Fruit fly (Drosophila melanogaster) whole organism, embryonic: Measurements from ENCODE around the gene Tnpo-SR.

Experiments used
- Antp ChIP-seq: fragments of 200-800 bp; sonication (Bioruptor generic); optimal IDR thresholded peaks from 3 replicates; lab custom pipeline; 2016; ENCODE audit warnings: missing biosample characterization, missing genetic modification characterization
- Blimp-1 ChIP-seq: fragments of 200-800 bp; sonication (Bioruptor generic); optimal IDR thresholded peaks from 3 replicates; lab custom pipeline; 2018; ENCODE audit warnings: missing biosample characterization, missing genetic modification characterization, mild to moderate bottlenecking, moderate library complexity, missing genetic modification reagents
- CG10321 ChIP-seq: fragments of 200-800 bp; sonication (Bioruptor generic); IDR thresholded peaks from 2 replicates; pipeline ENCODE4 v1.3.6; 2022; ENCODE audit warnings: missing biosample characterization, missing genetic modification characterization
- CG10565 ChIP-seq: fragments of 200-800 bp; sonication (Bioruptor generic); optimal IDR thresholded peaks from 3 replicates; lab custom pipeline; 2016; ENCODE audit warnings: missing biosample characterization, mild to moderate bottlenecking, missing genetic modification characterization
- CG11696 ChIP-seq: fragments of 200-800 bp; sonication (Bioruptor generic); IDR thresholded peaks from 2 replicates; pipeline ENCODE4 v1.3.6; 2022; ENCODE audit warnings: missing biosample characterization, missing genetic modification characterization
- CG1233 ChIP-seq: fragments of 200-800 bp; sonication (Bioruptor generic); optimal IDR thresholded peaks from 4 replicates; lab custom pipeline; 2018; ENCODE audit warnings: missing biosample characterization, mild to moderate bottlenecking, missing genetic modification characterization
- CG12769 ChIP-seq: fragments of 200-800 bp; sonication (Bioruptor generic); optimal IDR thresholded peaks from 2 replicates; lab custom pipeline; 2019; ENCODE audit warnings: missing biosample characterization, mild to moderate bottlenecking, missing genetic modification characterization, moderate library complexity
- CG13775 ChIP-seq: fragments of 200-800 bp; sonication (Bioruptor generic); optimal IDR thresholded peaks from 3 replicates; lab custom pipeline; 2017; ENCODE audit warnings: missing biosample characterization, mild to moderate bottlenecking, missing genetic modification characterization
- CG13894 ChIP-seq: fragments of 200-800 bp; sonication (Bioruptor generic); optimal IDR thresholded peaks from 3 replicates; lab custom pipeline; 2018; ENCODE audit warnings: missing biosample characterization, mild to moderate bottlenecking, missing genetic modification characterization, moderate library complexity
- CG14014 ChIP-seq: fragments of 200-800 bp; sonication (Bioruptor generic); IDR thresholded peaks from 2 replicates; pipeline ENCODE4 v1.3.6; 2022; ENCODE audit warnings: missing biosample characterization, missing genetic modification characterization
- CG14860 ChIP-seq: fragments of 200-800 bp; sonication (Bioruptor generic); IDR thresholded peaks from 3 replicates; pipeline ENCODE4 v1.3.6; 2022; ENCODE audit warnings: missing biosample characterization, missing genetic modification characterization; ENCODE audit not compliant: partially characterized antibody
- CG15011 ChIP-seq: fragments of 200-800 bp; sonication (Bioruptor generic); optimal IDR thresholded peaks from 3 replicates; lab custom pipeline; 2018; ENCODE audit warnings: missing biosample characterization, mild to moderate bottlenecking, missing genetic modification characterization
- CG17802 ChIP-seq: fragments of 200-800 bp; sonication (Bioruptor generic); optimal IDR thresholded peaks from 2 replicates; lab custom pipeline; 2018; ENCODE audit warnings: missing biosample characterization, mild to moderate bottlenecking, missing genetic modification characterization, moderate library complexity
- CG17912 ChIP-seq: fragments of 200-800 bp; sonication (Bioruptor generic); optimal IDR thresholded peaks from 2 replicates; lab custom pipeline; 2018; ENCODE audit warnings: missing biosample characterization, mild to moderate bottlenecking, missing genetic modification characterization
- CG32532 ChIP-seq: fragments of 200-800 bp; sonication (Bioruptor generic); IDR thresholded peaks from 2 replicates; pipeline ENCODE4 v1.3.6; 2022; ENCODE audit warnings: missing biosample characterization, missing genetic modification characterization
- CG3281 ChIP-seq: fragments of 200-800 bp; sonication (Bioruptor generic); optimal IDR thresholded peaks from 3 replicates; lab custom pipeline; 2017; ENCODE audit warnings: missing biosample characterization, mild to moderate bottlenecking, missing genetic modification characterization
- CG3847 ChIP-seq: fragments of 200-800 bp; sonication (Bioruptor generic); IDR thresholded peaks from 2 replicates; pipeline ENCODE4 v1.3.6; 2022; ENCODE audit warnings: missing biosample characterization, missing genetic modification characterization
- CG3995 ChIP-seq: fragments of 200-800 bp; sonication (Bioruptor generic); optimal IDR thresholded peaks from 3 replicates; lab custom pipeline; 2016; ENCODE audit warnings: missing biosample characterization, missing genetic modification characterization
- CG6175 ChIP-seq: fragments of 200-800 bp; sonication (Bioruptor generic); IDR thresholded peaks from 3 replicates; pipeline ENCODE4 v1.3.6; 2022; ENCODE audit warnings: missing biosample characterization, missing genetic modification characterization
- CG7963 ChIP-seq: fragments of 200-800 bp; sonication (Bioruptor generic); IDR thresholded peaks from 3 replicates; pipeline ENCODE4 v1.3.6; 2022; ENCODE audit warnings: missing biosample characterization, missing genetic modification characterization; ENCODE audit not compliant: partially characterized antibody
- CG8290 ChIP-seq, 3 experiments: fragments of 200-800 bp; sonication (Bioruptor generic); optimal IDR thresholded peaks; 2 replicates each; lab custom pipeline; 2016 to 2019; ENCODE audit warnings: missing biosample characterization in 3 of 3, missing genetic modification characterization in 3 of 3, mild to moderate bottlenecking in 2 of 3, moderate library complexity in 1 of 3
- Dbx ChIP-seq: fragments of 200-800 bp; sonication (Bioruptor generic); IDR thresholded peaks from 3 replicates; pipeline ENCODE4 v1.3.6; 2022; ENCODE audit warnings: missing biosample characterization, missing genetic modification characterization
- Fer3 ChIP-seq: fragments of 200-800 bp; sonication (Bioruptor generic); optimal IDR thresholded peaks from 2 replicates; lab custom pipeline; 2018; ENCODE audit warnings: missing biosample characterization, mild to moderate bottlenecking, missing genetic modification characterization, moderate library complexity
- H15 ChIP-seq: fragments of 200-800 bp; sonication (Bioruptor generic); IDR thresholded peaks from 3 replicates; pipeline ENCODE4 v1.3.6; 2022; ENCODE audit warnings: missing biosample characterization, missing genetic modification characterization
- HmgZ ChIP-seq: fragments of 200-800 bp; sonication (Bioruptor generic); optimal IDR thresholded peaks from 2 replicates; lab custom pipeline; 2018; ENCODE audit warnings: missing biosample characterization, mild to moderate bottlenecking, missing genetic modification characterization
- NFAT ChIP-seq: fragments of 200-800 bp; sonication (Bioruptor generic); IDR thresholded peaks from 2 replicates; pipeline ENCODE4 v1.3.6; 2022; ENCODE audit warnings: missing biosample characterization, missing genetic modification characterization
- Rfx ChIP-seq: fragments of 200-800 bp; sonication (Bioruptor generic); IDR thresholded peaks from 2 replicates; pipeline ENCODE4 v1.3.6; 2022; ENCODE audit warnings: missing biosample characterization, missing genetic modification characterization
- Sox100B ChIP-seq: fragments of 200-800 bp; sonication (Bioruptor generic); optimal IDR thresholded peaks from 3 replicates; lab custom pipeline; 2018; ENCODE audit warnings: missing biosample characterization, mild to moderate bottlenecking, missing genetic modification characterization
- Sry-β ChIP-seq: fragments of 200-800 bp; sonication (Bioruptor generic); optimal IDR thresholded peaks from 2 replicates; lab custom pipeline; 2018; ENCODE audit warnings: missing biosample characterization, mild to moderate bottlenecking, missing genetic modification characterization, moderate library complexity
- Tbp ChIP-seq: fragments of >200 bp; optimal IDR thresholded peaks from 2 replicates; lab custom pipeline; 2018; ENCODE audit warnings: missing biosample characterization, missing genetic modification characterization
- Usf ChIP-seq: fragments of 200-800 bp; sonication (Bioruptor generic); optimal IDR thresholded peaks from 2 replicates; lab custom pipeline; 2017; ENCODE audit warnings: missing genotype, missing biosample characterization, missing genetic modification characterization
- Xrp1 ChIP-seq: fragments of 200-800 bp; sonication (Bioruptor generic); IDR thresholded peaks from 2 replicates; pipeline ENCODE4 v1.3.6; 2022; ENCODE audit warnings: missing biosample characterization, missing genetic modification characterization
- chinmo ChIP-seq: fragments of 200-800 bp; sonication (Bioruptor generic); IDR thresholded peaks from 4 replicates; pipeline ENCODE4 v1.3.6; 2022; ENCODE audit warnings: missing biosample characterization, missing genetic modification characterization; ENCODE audit not compliant: partially characterized antibody
- ci ChIP-seq: fragments of 200-800 bp; sonication (Bioruptor generic); IDR thresholded peaks from 3 replicates; pipeline ENCODE4 v1.3.6; 2022; ENCODE audit warnings: missing biosample characterization, missing genetic modification characterization
- crol ChIP-seq: fragments of 200-800 bp; sonication (Bioruptor generic); IDR thresholded peaks from 2 replicates; pipeline ENCODE4 v1.3.6; 2022; ENCODE audit warnings: missing biosample characterization, missing genetic modification characterization
- da ChIP-seq: fragments of 200-800 bp; sonication (Bioruptor generic); optimal IDR thresholded peaks from 2 replicates; lab custom pipeline; 2016; ENCODE audit warnings: missing biosample characterization, missing genetic modification characterization
- gce ChIP-seq: fragments of 200-800 bp; sonication (Bioruptor generic); IDR thresholded peaks from 3 replicates; pipeline ENCODE4 v1.3.6; 2022; ENCODE audit warnings: missing biosample characterization, missing genetic modification characterization
- grau ChIP-seq: fragments of 200-800 bp; optimal IDR thresholded peaks from 3 replicates; lab custom pipeline; 2019; ENCODE audit warnings: missing biosample characterization, mild to moderate bottlenecking, missing genetic modification characterization, moderate library complexity
- mirr ChIP-seq: fragments of 200-800 bp; sonication (Bioruptor generic); optimal IDR thresholded peaks from 3 replicates; lab custom pipeline; 2018; ENCODE audit warnings: missing biosample characterization, mild to moderate bottlenecking, missing genetic modification characterization
- nau ChIP-seq: fragments of 200-800 bp; sonication (Bioruptor generic); optimal IDR thresholded peaks from 3 replicates; lab custom pipeline; 2017; ENCODE audit warnings: missing biosample characterization, mild to moderate bottlenecking, missing genetic modification characterization, missing genetic modification reagents
- pan ChIP-seq, 4 experiments: fragments of >200 bp in 3 of 4; fragments of 200-800 bp in 1 of 4; sonication (Bioruptor generic) in 1 of 4; optimal IDR thresholded peaks in 3 of 4; IDR thresholded peaks in 1 of 4; 2 replicates each; pipeline versions ENCODE4 v1.3.6 to Lab custom; 2017 to 2022; ENCODE audit warnings: missing biosample characterization in 2 of 4, missing genetic modification characterization in 2 of 4, mixed read lengths in 1 of 4
- rib ChIP-seq: fragments of 200-800 bp; sonication (Bioruptor generic); IDR thresholded peaks from 2 replicates; pipeline ENCODE4 v1.3.6; 2022; ENCODE audit warnings: missing biosample characterization, missing genetic modification characterization
- row ChIP-seq: fragments of 200-800 bp; sonication (Bioruptor generic); IDR thresholded peaks from 3 replicates; pipeline ENCODE4 v1.3.6; 2022; ENCODE audit warnings: missing biosample characterization, missing genetic modification characterization
- sd ChIP-seq: fragments of 200-800 bp; sonication (Bioruptor generic); optimal IDR thresholded peaks from 3 replicates; lab custom pipeline; 2018; ENCODE audit warnings: missing biosample characterization, mild to moderate bottlenecking, missing genetic modification characterization, moderate library complexity
- sr ChIP-seq: fragments of 200-800 bp; sonication (Bioruptor generic); IDR thresholded peaks from 3 replicates; pipeline ENCODE4 v1.3.6; 2022; ENCODE audit warnings: missing biosample characterization, missing genetic modification characterization
- unpg ChIP-seq: fragments of 200-800 bp; sonication (Bioruptor generic); optimal IDR thresholded peaks from 3 replicates; lab custom pipeline; 2018; ENCODE audit warnings: missing biosample characterization, mild to moderate bottlenecking, missing genetic modification characterization, moderate library complexity
- usp ChIP-seq: fragments of >200 bp; optimal IDR thresholded peaks from 2 replicates; lab custom pipeline; 2017; ENCODE audit warnings: missing biosample characterization, missing genetic modification characterization
- wdn ChIP-seq: fragments of 200-800 bp; sonication (Bioruptor generic); IDR thresholded peaks from 2 replicates; pipeline ENCODE4 v1.3.6; 2022; ENCODE audit warnings: missing biosample characterization, missing genetic modification characterization
- yki ChIP-seq: fragments of >200 bp; optimal IDR thresholded peaks from 3 replicates; lab custom pipeline; 2018
- z ChIP-seq: fragments of 200-800 bp; sonication (Bioruptor generic); IDR thresholded peaks from 3 replicates; pipeline ENCODE4 v1.3.6; 2022; ENCODE audit warnings: missing biosample characterization, missing genetic modification characterization

The Tnpo-SR gene

DNA sequence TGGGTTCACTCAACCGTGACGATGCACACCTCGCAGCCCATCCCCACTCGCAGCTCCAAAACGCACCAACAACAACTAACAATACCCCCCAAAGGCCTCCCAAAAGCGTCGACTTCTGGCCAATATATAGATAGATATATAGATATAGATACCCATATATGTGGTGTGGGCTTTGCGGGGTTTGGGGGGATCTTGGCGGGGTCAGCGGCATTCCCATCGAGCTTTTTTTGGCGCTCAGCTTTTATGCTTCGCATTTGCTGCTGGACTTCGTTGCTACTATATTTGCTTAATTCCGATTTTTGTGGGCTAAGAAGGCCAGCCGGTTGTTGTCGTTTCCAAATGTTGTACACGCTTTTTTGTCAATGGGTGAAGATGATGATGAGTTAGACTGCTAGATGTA is 32.4 kb upstream of the Tnpo-SR start:
- TF ChIP-seq Fer3 (tag; lab: Kevin White, UChicago) (no peak), grau (tag; lab: Kevin White, UChicago) (no peak), NFAT (GFP tag; lab: Robert Waterston, UW) (0 out of 2 replicates have a peak, but pooled peaks have one; percentile 4), pan (optimal IDR thresholded peaks at IDR 0.05; lab: Kevin White, UChicago) (no peak), pan (GFP tag; optimal IDR thresholded peaks at IDR 0.05 in 1 of 2, IDR thresholded peaks at IDR 0.05 in 1 of 2) (no peak), yki (lab: Kevin White, UChicago) (no peak), sr (0 out of 3 replicates have a peak, but pooled peaks have one; percentile 3), CG3995 (GFP tag; lab: Kevin White, UChicago) (no peak), Antp (no peak), CG10565 (GFP tag; lab: Kevin White, UChicago) (no peak), CG17912 (GFP tag; lab: Kevin White, UChicago) (no peak), CG11696 (GFP tag; lab: Robert Waterston, UW) (no peak), CG17802 (tag; lab: Kevin White, UChicago) (no peak), Usf (GFP tag; lab: Kevin White, UChicago) (no peak), CG15011 (GFP tag; lab: Kevin White, UChicago) (no peak), usp (no peak), Sry-β (no peak), sd (tag; lab: Kevin White, UChicago) (peak; percentile 92), CG7963 (GFP tag; lab: Robert Waterston, UW) (0 out of 3 replicates have a peak, but pooled peaks have one; percentile 10), Dbx (GFP tag; lab: Robert Waterston, UW) (0 out of 3 replicates have a peak, but pooled peaks have one; percentile 6), crol (GFP tag; lab: Robert Waterston, UW) (peak; percentile 69), Tbp (GFP tag; lab: Kevin White, UChicago) (no peak), rib (GFP tag; lab: Robert Waterston, UW) (peak; percentile 74; the same call in 1 of the 2 replicates), CG14860 (GFP tag; lab: Robert Waterston, UW) (no peak), CG8290 (GFP tag; optimal IDR thresholded peaks at IDR 0.05; lab: Kevin White, UChicago) (no peak), CG8290 (tag; optimal IDR thresholded peaks at IDR 0.05; lab: Kevin White, UChicago) (peak in 1 of 2 experiments; percentile 2), CG14014 (GFP tag; lab: Robert Waterston, UW) (no peak), CG12769 (peak; percentile 87), ci (GFP tag; lab: Robert Waterston, UW) (0 out of 3 replicates have a peak, but pooled peaks have one; percentile 33), CG13775 (GFP tag; lab: Kevin White, UChicago) (no peak), Xrp1 (no peak), CG13894 (peak; percentile 97), mirr (GFP tag; lab: Kevin White, UChicago) (peak; percentile 38), nau (no peak), wdn (GFP tag; lab: Robert Waterston, UW) (peak; percentile 4; the same call in 1 of the 2 replicates), z (peak; percentile 41; the same call in 1 of the 3 replicates), row (GFP tag; lab: Robert Waterston, UW) (0 out of 3 replicates have a peak, but pooled peaks have one; percentile 7), Sox100B (GFP tag; lab: Kevin White, UChicago) (no peak), CG3847 (0 out of 2 replicates have a peak, but pooled peaks have one; percentile 21), CG10321 (GFP tag; lab: Robert Waterston, UW) (no peak), Blimp-1 (GFP tag; lab: Kevin White, UChicago) (no peak), HmgZ (tag; lab: Kevin White, UChicago) (no peak), gce (GFP tag; lab: Robert Waterston, UW) (no peak), Rfx (GFP tag; lab: Robert Waterston, UW) (peak; percentile 47; the same call in 1 of the 2 replicates), H15 (no peak), CG32532 (GFP tag; lab: Robert Waterston, UW) (no peak), CG3281 (GFP tag; lab: Kevin White, UChicago) (no peak), da (GFP tag; lab: Kevin White, UChicago) (no peak), CG1233 (GFP tag; lab: Kevin White, UChicago) (no peak), chinmo (peak; percentile 78; the same call in 3 of the 4 replicates), CG6175 (GFP tag; lab: Robert Waterston, UW) (0 out of 3 replicates have a peak, but pooled peaks have one; percentile 32), unpg (GFP tag; lab: Kevin White, UChicago) (no peak)
